Fruit fly (Drosophila melanogaster): ENCODE results near the gene Rpt3R.

The Rpt3R gene

dm6 chr3R:9791177-9791806 is 35.0 kb upstream of the Rpt3R start, which contains the start of the genes CG12945 and CG8507 (continued):
- TF ChIP-seq CG14965 (GFP tag; optimal IDR thresholded peaks at IDR 0.05; ENCODE audit: borderline replicate concordance) (no peak), ftz-f1 (GFP tag; optimal IDR thresholded peaks at IDR 0.05) (no peak), Kr (GFP tag; optimal IDR thresholded peaks at IDR 0.05) (no peak), Hr78 (GFP tag; optimal IDR thresholded peaks at IDR 0.05) (no peak), Sry-δ (GFP tag; optimal IDR thresholded peaks at IDR 0.05) (peak; percentile 39), CG12104 (GFP tag; optimal IDR thresholded peaks at IDR 0.05) (no peak), ara (GFP tag; IDR thresholded peaks at IDR 0.05) (no peak), hkb (optimal IDR thresholded peaks at IDR 0.05) (no peak), hkb (GFP tag; IDR thresholded peaks at IDR 0.05) (no peak), CG4820 (GFP tag; optimal IDR thresholded peaks at IDR 0.05) (peak; percentile 39), CG32767 (GFP tag; IDR thresholded peaks at IDR 0.05) (no peak), pros (GFP tag; optimal IDR thresholded peaks at IDR 0.05) (no peak), CG4360 (GFP tag; IDR thresholded peaks at IDR 0.05) (no peak), CG15514 (GFP tag; optimal IDR thresholded peaks at IDR 0.05) (peak; percentile 40), klu (GFP tag; IDR thresholded peaks at IDR 0.05) (no peak), CG2678 (tag; optimal IDR thresholded peaks at IDR 0.05) (no peak), scrt (GFP tag; optimal IDR thresholded peaks at IDR 0.05) (no peak), Blimp-1 (GFP tag; optimal IDR thresholded peaks at IDR 0.05) (peak; percentile 28), CG6683 (GFP tag; optimal IDR thresholded peaks at IDR 0.05) (no peak), salm (tag; optimal IDR thresholded peaks at IDR 0.05) (no peak), vvl (GFP tag; IDR thresholded peaks at IDR 0.05) (peak; percentile 31; the same call in 1 of the 2 replicates), CG14050 (GFP tag; IDR thresholded peaks at IDR 0.05) (no peak), CG10431 (GFP tag; optimal IDR thresholded peaks at IDR 0.05) (no peak), Pdp1 (GFP tag; optimal IDR thresholded peaks at IDR 0.05) (peak; percentile 56 to 59), CG15601 (tag; optimal IDR thresholded peaks at IDR 0.05) (peak; percentile 35), Aef1 (GFP tag; IDR thresholded peaks at IDR 0.05) (no peak), HHEX (GFP tag; optimal IDR thresholded peaks at IDR 0.05) (no peak), dimm (GFP tag; IDR thresholded peaks at IDR 0.05) (no peak), toy (GFP tag; IDR thresholded peaks at IDR 0.05) (no peak), CG4854 (GFP tag; optimal IDR thresholded peaks at IDR 0.05) (no peak), jigr1 (GFP tag; IDR thresholded peaks at IDR 0.05) (no peak), CG30431 (GFP tag; optimal IDR thresholded peaks at IDR 0.05) (no peak), CG1647 (GFP tag; optimal IDR thresholded peaks at IDR 0.05) (no peak), CG13296 (GFP tag; optimal IDR thresholded peaks at IDR 0.05) (no peak), sisA (GFP tag; IDR thresholded peaks at IDR 0.05) (no peak), Lim3 (GFP tag; IDR thresholded peaks at IDR 0.05) (no peak), CG12391 (tag; optimal IDR thresholded peaks at IDR 0.05) (peak; percentile 62), bowl (GFP tag; IDR thresholded peaks at IDR 0.05) (no peak), GATAe (GFP tag; conservative IDR thresholded peaks at IDR 0.05) (no peak), CG5180 (GFP tag; optimal IDR thresholded peaks at IDR 0.05) (no peak), so (GFP tag; IDR thresholded peaks at IDR 0.05) (no peak), gcm2 (GFP tag; optimal IDR thresholded peaks at IDR 0.05) (no peak), fd96Cb (tag; optimal IDR thresholded peaks at IDR 0.05) (no peak), tll (GFP tag; optimal IDR thresholded peaks at IDR 0.05) (peak in 1 of 2 experiments; percentile 47), inv (GFP tag; IDR thresholded peaks at IDR 0.05; ENCODE audit: partially characterized antibody) (no peak), Elba2 (GFP tag; optimal IDR thresholded peaks at IDR 0.05) (peak; percentile 37), CG14710 (tag; optimal IDR thresholded peaks at IDR 0.05) (peak; percentile 70), Gsc (GFP tag; IDR thresholded peaks at IDR 0.05) (no peak), h (optimal IDR thresholded peaks at IDR 0.05) (no peak), en (GFP tag; optimal IDR thresholded peaks at IDR 0.05) (no peak), CG8765 (GFP tag; IDR thresholded peaks at IDR 0.05) (no peak)
